Worm (Caenorhabditis elegans) whole organism, L4/young adult: ENCODE measurements around the gene lact-7.

ENCODE experiments used
- W03F9.2 ChIP-seq: fragments of 150-350 bp; optimal IDR thresholded peaks from 2 replicates; lab custom pipeline; 2014; ENCODE audit warnings: missing biosample characterization, missing genetic modification characterization
- dao-5 ChIP-seq: sonication (generic microtip); optimal IDR thresholded peaks from 2 replicates; lab custom pipeline; 2016; ENCODE audit warnings: missing genotype, missing genetic modification characterization, moderate library complexity, missing compliant biosample characterization
- him-1 ChIP-seq: sonication (generic microtip); optimal IDR thresholded peaks from 2 replicates; lab custom pipeline; 2016; ENCODE audit warnings: missing genotype, missing genetic modification reagents, missing genetic modification characterization, missing compliant biosample characterization

lact-7 gene

ce11 chrX:11758809-11759208 is at the start of gene lact-7:
Gene lact-7 (plus strand): TSS chrX:11759109.
- no peak for TF ChIP-seq him-1 (tag; lab: Kevin White, UChicago)
- no peak for TF ChIP-seq W03F9.2 (tag; lab: Kevin White, UChicago)
- TF ChIP-seq dao-5 (tag; lab: Kevin White, UChicago) = no peak

- TF ChIP-seq him-1 (tag; lab: Kevin White, UChicago) (no peak), W03F9.2 (tag; lab: Kevin White, UChicago) (peak; percentile 16), dao-5 (tag; lab: Kevin White, UChicago) (no peak)
These were observed 48.7 kb upstream of the lact-7 start, which contains the start of gene C44C10.11 for ce11 chrX:11710229-11710628. Gene C44C10.11 (minus strand): TSS chrX:11710343.

ce11 chrX:11711437-11712080 is 47.4 kb upstream of the lact-7 start:
- TF ChIP-seq W03F9.2 (tag; lab: Kevin White, UChicago) (no peak), him-1 (tag; lab: Kevin White, UChicago) (no peak), dao-5 (tag; lab: Kevin White, UChicago) (no peak)

- no peak for TF ChIP-seq W03F9.2 (tag; lab: Kevin White, UChicago)
- no peak for TF ChIP-seq him-1 (tag; lab: Kevin White, UChicago)
These were observed 46.6 kb upstream of the lact-7 start, which contains the start of gene col-180 for ce11 chrX:11712230-11712853. Gene col-180 (minus strand): TSS chrX:11712280.

- TF ChIP-seq him-1 (tag; lab: Kevin White, UChicago) (no peak), dao-5 (tag; lab: Kevin White, UChicago) (no peak), W03F9.2 (tag; lab: Kevin White, UChicago) (no peak)
These were observed 42.4 kb upstream of the lact-7 start, which contains the start of gene C44C10.9 for ce11 chrX:11716463-11716960. Gene C44C10.9 (minus strand): TSS chrX:11716513.

- TF ChIP-seq him-1 (tag; lab: Kevin White, UChicago) (no peak), dao-5 (tag; lab: Kevin White, UChicago) (no peak)
These were observed 40.2 kb upstream of the lact-7 start for ce11 chrX:11718751-11719150.

- TF ChIP-seq him-1 (tag; lab: Kevin White, UChicago) (no peak), W03F9.2 (tag; lab: Kevin White, UChicago) (no peak), dao-5 (tag; lab: Kevin White, UChicago) (no peak)
These were observed 38.9 kb upstream of the lact-7 start for ce11 chrX:11720058-11720457.

- no peak for TF ChIP-seq dao-5 (tag; lab: Kevin White, UChicago)
- no peak for TF ChIP-seq him-1 (tag; lab: Kevin White, UChicago)
- no peak for TF ChIP-seq W03F9.2 (tag; lab: Kevin White, UChicago)
These were observed 35.1 kb upstream of the lact-7 start, which contains the start of gene D1053.4 for ce11 chrX:11723781-11724201. Gene D1053.4 (minus strand): TSS chrX:11723800.

- no peak for TF ChIP-seq dao-5 (tag; lab: Kevin White, UChicago)
- TF ChIP-seq W03F9.2 (tag; lab: Kevin White, UChicago) = no peak
These were observed 33.3 kb upstream of the lact-7 start for ce11 chrX:11725646-11726045.

- TF ChIP-seq W03F9.2 (tag; lab: Kevin White, UChicago) (no peak), dao-5 (tag; lab: Kevin White, UChicago) (no peak), him-1 (tag; lab: Kevin White, UChicago) (no peak)
These were observed 32.5 kb upstream of the lact-7 start for ce11 chrX:11726450-11726849.

- TF ChIP-seq dao-5 (tag; lab: Kevin White, UChicago) (no peak), W03F9.2 (tag; lab: Kevin White, UChicago) (peak; percentile 20)
These were observed 31.1 kb upstream of the lact-7 start, which contains the start of the genes gst-42 and D1053.2 for ce11 chrX:11727761-11728160. Gene gst-42 (minus strand): TSS chrX:11727936. Gene D1053.2 (plus strand): TSS chrX:11728151.

ce11 chrX:11732752-11733151 is 26.2 kb upstream of the lact-7 start:
- no peak for TF ChIP-seq dao-5 (tag; lab: Kevin White, UChicago)
- no peak for TF ChIP-seq W03F9.2 (tag; lab: Kevin White, UChicago)
- TF ChIP-seq him-1 (tag; lab: Kevin White, UChicago) = no peak

- TF ChIP-seq him-1 (tag; lab: Kevin White, UChicago) (no peak), dao-5 (tag; lab: Kevin White, UChicago) (no peak), W03F9.2 (tag; lab: Kevin White, UChicago) (no peak)
These were observed 24.8 kb upstream of the lact-7 start for ce11 chrX:11734110-11734509.
